Fruit fly (Drosophila melanogaster) whole organism, prepupa: ENCODE measurements around the gene Pcd.
A peak's percentile ranks its signal among the peaks of the same experiment; 100 is the strongest.

Experiments
- Blimp-1 ChIP-seq: fragments of 200-800 bp; sonication (Bioruptor generic); optimal IDR thresholded peaks from 3 replicates; lab custom pipeline; 2017; ENCODE audit warnings: missing biosample characterization, missing genetic modification characterization, mild to moderate bottlenecking, moderate library complexity, missing genetic modification reagents
- CG11902 ChIP-seq: fragments of 200-800 bp; sonication (Bioruptor generic); optimal IDR thresholded peaks from 3 replicates; lab custom pipeline; 2016; ENCODE audit warnings: missing biosample characterization, missing genetic modification characterization
- CG32006 ChIP-seq: fragments of 200-800 bp; sonication (Bioruptor generic); optimal IDR thresholded peaks from 3 replicates; lab custom pipeline; 2017; ENCODE audit warnings: missing biosample characterization, mild to moderate bottlenecking, missing genetic modification characterization
- CG6808 ChIP-seq: fragments of 200-800 bp; sonication (Bioruptor generic); optimal IDR thresholded peaks from 3 replicates; lab custom pipeline; 2017; ENCODE audit warnings: missing biosample characterization, missing genetic modification characterization, mild to moderate bottlenecking, moderate library complexity, missing genetic modification reagents
- CG9139 ChIP-seq: fragments of 200-800 bp; sonication (Bioruptor generic); optimal IDR thresholded peaks from 3 replicates; lab custom pipeline; 2017; ENCODE audit warnings: missing biosample characterization, mild to moderate bottlenecking, missing genetic modification characterization
- Eip75B ChIP-seq: fragments of 200-800 bp; sonication (Bioruptor generic); optimal IDR thresholded peaks from 3 replicates; lab custom pipeline; 2016; ENCODE audit warnings: missing biosample characterization, missing genetic modification characterization
- Ets96B ChIP-seq: fragments of 200-800 bp; optimal IDR thresholded peaks from 2 replicates; lab custom pipeline; 2019; ENCODE audit warnings: missing biosample characterization, mild to moderate bottlenecking, missing genetic modification characterization, moderate library complexity
- Gug ChIP-seq: fragments of 200-800 bp; sonication (Bioruptor generic); IDR thresholded peaks from 2 replicates; pipeline ENCODE4 v1.3.6; 2022; ENCODE audit warnings: missing biosample characterization, missing genetic modification characterization
- dsx ChIP-seq: fragments of 200-800 bp; optimal IDR thresholded peaks from 3 replicates; lab custom pipeline; 2019; ENCODE audit warnings: missing biosample characterization, mild to moderate bottlenecking, missing genetic modification characterization, moderate library complexity; ENCODE audit not compliant: poor library complexity, severe bottlenecking
- pdm3 ChIP-seq: fragments of 200-800 bp; sonication (Bioruptor generic); optimal IDR thresholded peaks from 3 replicates; lab custom pipeline; 2016; ENCODE audit warnings: missing biosample characterization, missing genetic modification characterization
- ss ChIP-seq, 2 experiments: fragments of 200-800 bp; sonication (Bioruptor generic); optimal IDR thresholded peaks; 2 replicates in 1 of 2; 3 replicates in 1 of 2; lab custom pipeline; 2017 to 2018; ENCODE audit warnings: mild to moderate bottlenecking in 2 of 2, missing biosample characterization in 2 of 2, missing genetic modification characterization in 2 of 2, moderate library complexity in 1 of 2
- topi ChIP-seq: fragments of 200-800 bp; sonication (Bioruptor generic); optimal IDR thresholded peaks from 3 replicates; lab custom pipeline; 2016; ENCODE audit warnings: missing biosample characterization, missing genetic modification characterization

- no peak for TF ChIP-seq CG6808 (GFP tag; lab: Kevin White, UChicago)
- no peak for TF ChIP-seq pdm3 (GFP tag; lab: Kevin White, UChicago)
- peak; percentile 43 for TF ChIP-seq dsx (GFP tag; lab: Kevin White, UChicago)
- TF ChIP-seq ss (GFP tag; optimal IDR thresholded peaks at IDR 0.05; lab: Kevin White, UChicago), result no peak
- no peak for TF ChIP-seq Ets96B (tag; lab: Kevin White, UChicago)
- no peak for TF ChIP-seq CG11902 (GFP tag; lab: Kevin White, UChicago)
- TF ChIP-seq CG9139 (GFP tag; lab: Kevin White, UChicago), result no peak
- no peak for TF ChIP-seq CG32006 (GFP tag; lab: Kevin White, UChicago)
- no peak for TF ChIP-seq Blimp-1
- TF ChIP-seq topi (GFP tag; lab: Kevin White, UChicago), result no peak
- TF ChIP-seq Gug, result no peak
- TF ChIP-seq Eip75B (GFP tag; lab: Kevin White, UChicago), result no peak
These were observed 30.8 kb upstream of the Pcd start, which contains the start of gene dmrt99B for dm6 chr3R:29692009-29692641.
